Fruit fly (Drosophila melanogaster) whole organism, embryonic: Measurements from ENCODE around the gene Inx3.

ENCODE experiments used
- Blimp-1 ChIP-seq: fragments of 200-800 bp; sonication (Bioruptor generic); optimal IDR thresholded peaks from 3 replicates; lab custom pipeline; 2018; ENCODE audit warnings: missing biosample characterization, missing genetic modification characterization, mild to moderate bottlenecking, moderate library complexity, missing genetic modification reagents
- CG10431 ChIP-seq: fragments of 200-800 bp; sonication (Bioruptor generic); optimal IDR thresholded peaks from 3 replicates; lab custom pipeline; 2018; ENCODE audit warnings: missing biosample characterization, mild to moderate bottlenecking, missing genetic modification characterization
- CG10979 ChIP-seq: fragments of 200-800 bp; sonication (Bioruptor generic); optimal IDR thresholded peaks from 2 replicates; lab custom pipeline; 2018; ENCODE audit warnings: missing biosample characterization, mild to moderate bottlenecking, missing genetic modification characterization, moderate library complexity
- CG11093 ChIP-seq: fragments of 200-800 bp; sonication (Bioruptor generic); IDR thresholded peaks from 3 replicates; pipeline ENCODE4 v1.3.6; 2022; ENCODE audit warnings: missing biosample characterization, missing genetic modification characterization
- CG13296 ChIP-seq: fragments of 200-800 bp; sonication (Bioruptor generic); optimal IDR thresholded peaks from 3 replicates; lab custom pipeline; 2018; ENCODE audit warnings: missing biosample characterization, mild to moderate bottlenecking, missing genetic modification characterization
- CG14441 ChIP-seq: fragments of 200-800 bp; sonication (Bioruptor generic); IDR thresholded peaks from 2 replicates; pipeline ENCODE4 v1.3.6; 2022; ENCODE audit warnings: missing biosample characterization, missing genetic modification characterization
- CG1529 ChIP-seq: fragments of 200-800 bp; sonication (Bioruptor generic); optimal IDR thresholded peaks from 3 replicates; lab custom pipeline; 2018; ENCODE audit warnings: missing biosample characterization, missing genetic modification characterization
- CG1602 ChIP-seq: fragments of 200-800 bp; sonication (Bioruptor generic); optimal IDR thresholded peaks from 3 replicates; lab custom pipeline; 2016; ENCODE audit warnings: missing biosample characterization, missing genetic modification characterization
- CG18599 ChIP-seq: fragments of 200-800 bp; sonication (Bioruptor generic); optimal IDR thresholded peaks from 3 replicates; lab custom pipeline; 2017; ENCODE audit warnings: missing biosample characterization, missing genetic modification characterization, mild to moderate bottlenecking, moderate library complexity, missing genetic modification reagents
- CG2129 ChIP-seq: fragments of 200-800 bp; sonication (Bioruptor generic); IDR thresholded peaks from 2 replicates; pipeline ENCODE4 v1.3.6; 2022; ENCODE audit warnings: missing biosample characterization, missing genetic modification characterization; ENCODE audit not compliant: partially characterized antibody
- CG2678 ChIP-seq: fragments of 200-800 bp; sonication (Bioruptor generic); optimal IDR thresholded peaks from 3 replicates; lab custom pipeline; 2019; ENCODE audit warnings: missing biosample characterization, mild to moderate bottlenecking, missing genetic modification characterization, moderate library complexity
- CG34224 ChIP-seq: fragments of 200-800 bp; sonication (Bioruptor generic); IDR thresholded peaks from 3 replicates; pipeline ENCODE4 v1.3.6; 2022; ENCODE audit warnings: missing biosample characterization, missing genetic modification characterization; ENCODE audit not compliant: partially characterized antibody
- CG3995 ChIP-seq: fragments of 200-800 bp; sonication (Bioruptor generic); optimal IDR thresholded peaks from 3 replicates; lab custom pipeline; 2016; ENCODE audit warnings: missing biosample characterization, missing genetic modification characterization
- CG4360 ChIP-seq: fragments of 200-800 bp; sonication (Bioruptor generic); IDR thresholded peaks from 2 replicates; pipeline ENCODE4 v1.3.6; 2022; ENCODE audit warnings: missing biosample characterization, missing genetic modification characterization
- CG4404 ChIP-seq: fragments of 200-800 bp; sonication (Bioruptor generic); IDR thresholded peaks from 2 replicates; pipeline ENCODE4 v1.3.6; 2022; ENCODE audit warnings: missing biosample characterization, missing genetic modification characterization
- CG7839 ChIP-seq: fragments of 200-800 bp; sonication (Bioruptor generic); optimal IDR thresholded peaks from 3 replicates; lab custom pipeline; 2018; ENCODE audit warnings: missing biosample characterization, mild to moderate bottlenecking, missing genetic modification characterization, moderate library complexity
- Chrac-16 ChIP-seq: fragments of 200-800 bp; sonication (Bioruptor generic); optimal IDR thresholded peaks from 3 replicates; lab custom pipeline; 2016; ENCODE audit warnings: missing biosample characterization, missing genetic modification characterization
- D19B ChIP-seq: fragments of 200-800 bp; sonication (Bioruptor generic); optimal IDR thresholded peaks from 2 replicates; lab custom pipeline; 2017; ENCODE audit warnings: missing biosample characterization, mild to moderate bottlenecking, missing genetic modification characterization
- GATAe ChIP-seq: fragments of 200-800 bp; sonication (Bioruptor generic); conservative IDR thresholded peaks from 2 replicates; pipeline ENCODE4 v1.3.6; 2022; ENCODE audit warnings: missing biosample characterization, missing genetic modification characterization
- H2.0 ChIP-seq: fragments of 200-800 bp; sonication (Bioruptor generic); IDR thresholded peaks from 2 replicates; pipeline ENCODE4 v1.3.6; 2022; ENCODE audit warnings: missing biosample characterization, missing genetic modification characterization
- Hand ChIP-seq: fragments of 200-800 bp; sonication (Bioruptor generic); optimal IDR thresholded peaks from 2 replicates; lab custom pipeline; 2017; ENCODE audit warnings: mild to moderate bottlenecking, missing biosample characterization, missing genetic modification reagents, missing genetic modification characterization
- MESR4 ChIP-seq: fragments of 200-800 bp; sonication (Bioruptor generic); optimal IDR thresholded peaks from 2 replicates; lab custom pipeline; 2018; ENCODE audit warnings: missing biosample characterization, mild to moderate bottlenecking, missing genetic modification characterization, moderate library complexity
- Nf-YB ChIP-seq: fragments of 200-800 bp; sonication (Bioruptor generic); optimal IDR thresholded peaks from 3 replicates; lab custom pipeline; 2019; ENCODE audit warnings: missing biosample characterization, mild to moderate bottlenecking, missing genetic modification characterization, moderate library complexity
- Sox100B ChIP-seq: fragments of 200-800 bp; sonication (Bioruptor generic); optimal IDR thresholded peaks from 3 replicates; lab custom pipeline; 2018; ENCODE audit warnings: missing biosample characterization, mild to moderate bottlenecking, missing genetic modification characterization
- Stat92E ChIP-seq, 3 experiments: fragments of >200 bp in 2 of 3; fragments of 200-800 bp in 1 of 3; sonication (Bioruptor generic) in 1 of 3; optimal IDR thresholded peaks; 2 replicates each; lab custom pipeline; 2017 to 2019; ENCODE audit warnings: missing biosample characterization in 3 of 3, missing genetic modification characterization in 3 of 3, mild to moderate bottlenecking in 1 of 3, moderate library complexity in 1 of 3
- Taf1 ChIP-seq: fragments of 200-800 bp; sonication (Bioruptor generic); IDR thresholded peaks from 2 replicates; pipeline ENCODE4 v1.3.6; 2022; ENCODE audit warnings: missing biosample characterization, missing genetic modification characterization
- Vsx1 ChIP-seq: fragments of 200-800 bp; sonication (Bioruptor generic); optimal IDR thresholded peaks from 2 replicates; lab custom pipeline; 2017; ENCODE audit warnings: missing biosample characterization, mild to moderate bottlenecking, missing genetic modification characterization, missing genetic modification reagents
- YL-1 ChIP-seq: fragments of 200-800 bp; sonication (Bioruptor generic); optimal IDR thresholded peaks from 3 replicates; lab custom pipeline; 2017; ENCODE audit warnings: missing biosample characterization, mild to moderate bottlenecking, missing genetic modification characterization
- ap ChIP-seq: fragments of 200-800 bp; sonication (Bioruptor generic); IDR thresholded peaks from 2 replicates; pipeline ENCODE4 v1.3.6; 2022; ENCODE audit warnings: missing biosample characterization, missing genetic modification characterization
- ash1 ChIP-seq: fragments of 200-800 bp; sonication (Bioruptor generic); optimal IDR thresholded peaks from 2 replicates; lab custom pipeline; 2018; ENCODE audit warnings: missing biosample characterization, mild to moderate bottlenecking, missing genetic modification characterization
- bsh ChIP-seq, 2 experiments: fragments of 200-800 bp; sonication (Bioruptor generic); optimal IDR thresholded peaks; 2 replicates each; lab custom pipeline; 2017 to 2018; ENCODE audit warnings: mild to moderate bottlenecking in 2 of 2, missing biosample characterization in 2 of 2, missing genetic modification characterization in 2 of 2, moderate library complexity in 1 of 2
- dmrt11E ChIP-seq: fragments of 200-800 bp; sonication (Bioruptor generic); optimal IDR thresholded peaks from 3 replicates; lab custom pipeline; 2018; ENCODE audit warnings: missing biosample characterization, mild to moderate bottlenecking, missing genetic modification characterization, moderate library complexity
- dpn ChIP-seq, 2 experiments: fragments of 200-800 bp; sonication (Bioruptor generic); optimal IDR thresholded peaks; 3 replicates each; lab custom pipeline; 2016; ENCODE audit warnings: missing biosample characterization in 2 of 2, missing genetic modification characterization in 2 of 2
- en ChIP-seq: fragments of 200-800 bp; sonication (Bioruptor generic); optimal IDR thresholded peaks from 2 replicates; lab custom pipeline; 2016; ENCODE audit warnings: missing biosample characterization, missing genetic modification characterization
- ham ChIP-seq: fragments of 200-800 bp; sonication (Bioruptor generic); IDR thresholded peaks from 2 replicates; pipeline ENCODE4 v1.3.6; 2022; ENCODE audit warnings: missing biosample characterization, missing genetic modification characterization
- hkb ChIP-seq, 2 experiments: fragments of 200-800 bp in 1 of 2; fragments of >200 bp in 1 of 2; sonication (Bioruptor generic) in 1 of 2; IDR thresholded peaks in 1 of 2; optimal IDR thresholded peaks in 1 of 2; 2 replicates each; pipeline versions ENCODE4 v1.3.6 to Lab custom; 2017 to 2022; ENCODE audit warnings: missing biosample characterization in 1 of 2, missing genetic modification characterization in 1 of 2
- inv ChIP-seq: fragments of 200-800 bp; sonication (Bioruptor generic); IDR thresholded peaks from 2 replicates; pipeline ENCODE4 v1.3.6; 2022; ENCODE audit warnings: missing biosample characterization, missing genetic modification characterization; ENCODE audit not compliant: partially characterized antibody
- jumu ChIP-seq: fragments of 200-800 bp; sonication (Bioruptor generic); optimal IDR thresholded peaks from 3 replicates; lab custom pipeline; 2016; ENCODE audit warnings: missing biosample characterization, missing genetic modification characterization
- kah ChIP-seq: fragments of 200-800 bp; sonication (Bioruptor generic); optimal IDR thresholded peaks from 2 replicates; lab custom pipeline; 2018; ENCODE audit warnings: missing biosample characterization, mild to moderate bottlenecking, missing genetic modification characterization
- klu ChIP-seq: fragments of 200-800 bp; sonication (Bioruptor generic); IDR thresholded peaks from 2 replicates; pipeline ENCODE4 v1.3.6; 2022; ENCODE audit warnings: missing biosample characterization, missing genetic modification characterization
- lov ChIP-seq, 2 experiments: fragments of 200-800 bp in 1 of 2; fragments of >200 bp in 1 of 2; sonication (Bioruptor generic) in 1 of 2; IDR thresholded peaks in 1 of 2; optimal IDR thresholded peaks in 1 of 2; 2 replicates in 1 of 2; 3 replicates in 1 of 2; pipeline versions ENCODE4 v1.3.6 to Lab custom; 2017 to 2022; ENCODE audit warnings: missing biosample characterization in 1 of 2, missing genetic modification characterization in 1 of 2
- org-1 ChIP-seq: fragments of 200-800 bp; sonication (Bioruptor generic); optimal IDR thresholded peaks from 2 replicates; lab custom pipeline; 2017; ENCODE audit warnings: missing biosample characterization, missing genetic modification characterization
- pan ChIP-seq, 4 experiments: fragments of >200 bp in 3 of 4; fragments of 200-800 bp in 1 of 4; sonication (Bioruptor generic) in 1 of 4; optimal IDR thresholded peaks in 3 of 4; IDR thresholded peaks in 1 of 4; 2 replicates each; pipeline versions ENCODE4 v1.3.6 to Lab custom; 2017 to 2022; ENCODE audit warnings: missing biosample characterization in 2 of 4, missing genetic modification characterization in 2 of 4, mixed read lengths in 1 of 4
- pfk ChIP-seq: fragments of 200-800 bp; sonication (Bioruptor generic); optimal IDR thresholded peaks from 2 replicates; lab custom pipeline; 2018; ENCODE audit warnings: missing biosample characterization, mild to moderate bottlenecking, missing genetic modification characterization, moderate library complexity
- pita ChIP-seq: fragments of 200-800 bp; sonication (Bioruptor generic); optimal IDR thresholded peaks from 2 replicates; lab custom pipeline; 2017; ENCODE audit warnings: missing biosample characterization, mild to moderate bottlenecking, missing genetic modification characterization
- pros ChIP-seq: fragments of 200-800 bp; sonication (Bioruptor generic); optimal IDR thresholded peaks from 3 replicates; lab custom pipeline; 2019; ENCODE audit warnings: missing biosample characterization, mild to moderate bottlenecking, missing genetic modification characterization, moderate library complexity
- scrt ChIP-seq: fragments of 200-800 bp; sonication (Bioruptor generic); optimal IDR thresholded peaks from 2 replicates; lab custom pipeline; 2018; ENCODE audit warnings: missing biosample characterization, mild to moderate bottlenecking, missing genetic modification characterization, moderate library complexity
- sr ChIP-seq: fragments of 200-800 bp; sonication (Bioruptor generic); IDR thresholded peaks from 3 replicates; pipeline ENCODE4 v1.3.6; 2022; ENCODE audit warnings: missing biosample characterization, missing genetic modification characterization

Inx3 gene

DNA sequence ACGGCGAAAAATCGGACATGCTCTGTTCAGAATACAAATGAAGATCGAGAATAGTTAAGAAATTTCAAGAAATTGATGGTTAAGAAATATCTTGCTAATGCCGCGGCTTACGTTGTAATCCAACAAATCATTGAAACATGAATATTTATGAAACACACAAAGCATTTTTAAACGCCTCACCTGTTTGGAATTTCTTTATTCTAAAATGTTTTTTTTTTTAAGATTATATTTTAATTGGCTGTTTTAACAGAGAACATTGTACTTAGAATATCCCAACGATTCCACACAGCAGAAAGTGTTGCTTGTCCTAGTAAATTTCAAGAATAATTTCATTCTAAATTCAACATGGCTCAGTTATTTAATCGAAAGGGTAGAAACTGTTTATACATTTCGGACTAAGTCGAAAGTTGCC lies 7.3 kb downstream of the Inx3 start (continued):
- TF ChIP-seq CG7839 (tag; lab: Kevin White, UChicago) (peak; percentile 32), scrt (GFP tag; lab: Kevin White, UChicago) (no peak), dpn (GFP tag; optimal IDR thresholded peaks at IDR 0.05; lab: Kevin White, UChicago) (no peak), Blimp-1 (GFP tag; lab: Kevin White, UChicago) (peak; percentile 31), CG1529 (GFP tag; lab: Kevin White, UChicago) (peak; percentile 28), Hand (no peak), CG10979 (tag; lab: Kevin White, UChicago) (peak; percentile 41), inv (GFP tag; lab: Robert Waterston, UW) (no peak), kah (no peak), bsh (GFP tag; optimal IDR thresholded peaks at IDR 0.05; lab: Kevin White, UChicago) (peak in 1 of 2 experiments; percentile 40), CG18599 (peak; percentile 15), CG2678 (tag; lab: Kevin White, UChicago) (peak; percentile 17), H2.0 (GFP tag; lab: Robert Waterston, UW) (no peak), CG13296 (GFP tag; lab: Kevin White, UChicago) (no peak), pfk (GFP tag; lab: Kevin White, UChicago) (no peak), dmrt11E (tag; lab: Kevin White, UChicago) (peak; percentile 41), pita (GFP tag; lab: Kevin White, UChicago) (no peak), Sox100B (GFP tag; lab: Kevin White, UChicago) (peak; percentile 17), sr (GFP tag; lab: Robert Waterston, UW) (no peak), CG3995 (GFP tag; lab: Kevin White, UChicago) (no peak), Stat92E (GFP tag; optimal IDR thresholded peaks at IDR 0.05; lab: Kevin White, UChicago) (no peak), ap (GFP tag; lab: Robert Waterston, UW) (no peak)

DNA sequence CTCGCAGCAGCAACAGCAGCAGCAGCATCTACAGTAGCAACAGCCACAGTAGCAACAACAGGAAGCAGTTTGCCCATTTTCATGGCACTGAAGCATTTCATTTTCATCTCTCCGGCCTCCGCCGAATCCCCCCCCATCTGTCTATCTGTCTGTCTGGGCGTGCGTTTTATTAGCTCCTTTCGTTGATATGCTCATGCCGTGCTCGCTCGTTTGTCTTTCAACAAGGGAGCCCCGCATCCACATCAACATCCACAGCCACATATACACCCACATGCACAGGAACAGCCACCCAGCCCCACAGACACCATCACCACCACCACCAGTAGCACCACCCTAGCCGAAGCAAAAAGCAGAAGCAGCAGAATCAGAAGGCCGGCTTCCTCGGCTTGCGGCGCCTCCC lies 7.8 kb downstream of the Inx3 start:
- TF ChIP-seq pros (GFP tag; lab: Kevin White, UChicago) (no peak), lov (optimal IDR thresholded peaks at IDR 0.05; lab: Kevin White, UChicago) (no peak), lov (GFP tag; IDR thresholded peaks at IDR 0.05; lab: Robert Waterston, UW) (no peak), CG10431 (GFP tag; lab: Kevin White, UChicago) (no peak), CG4360 (GFP tag; lab: Robert Waterston, UW) (no peak), D19B (no peak), ham (GFP tag; lab: Robert Waterston, UW) (no peak), en (no peak), Chrac-16 (GFP tag; lab: Kevin White, UChicago) (no peak), CG4404 (GFP tag; lab: Robert Waterston, UW) (no peak), CG1602 (GFP tag; lab: Kevin White, UChicago) (no peak), CG34224 (GFP tag; lab: Robert Waterston, UW) (no peak), Nf-YB (GFP tag; lab: Kevin White, UChicago) (no peak), Taf1 (GFP tag; lab: Robert Waterston, UW) (no peak), hkb (optimal IDR thresholded peaks at IDR 0.05; lab: Kevin White, UChicago) (no peak), hkb (GFP tag; IDR thresholded peaks at IDR 0.05; lab: Robert Waterston, UW) (no peak), YL-1 (no peak), klu (GFP tag; lab: Robert Waterston, UW) (no peak), pan (optimal IDR thresholded peaks at IDR 0.05; lab: Kevin White, UChicago) (no peak), pan (GFP tag; optimal IDR thresholded peaks at IDR 0.05 in 1 of 2, IDR thresholded peaks at IDR 0.05 in 1 of 2) (no peak), org-1 (peak; percentile 59), GATAe (GFP tag; lab: Robert Waterston, UW) (no peak), CG14441 (no peak), Vsx1 (no peak), jumu (GFP tag; lab: Kevin White, UChicago) (no peak), CG2129 (GFP tag; lab: Robert Waterston, UW) (no peak), ash1 (GFP tag; lab: Kevin White, UChicago) (no peak), CG11093 (no peak), MESR4 (GFP tag; lab: Kevin White, UChicago) (no peak)
